Worm (Caenorhabditis elegans) whole organism, L4/young adult: ENCODE measurements around the gene B0294.3.

Source experiments
- W03F9.2 ChIP-seq: fragments of 150-350 bp; optimal IDR thresholded peaks from 2 replicates; lab custom pipeline; 2014; ENCODE audit warnings: missing biosample characterization, missing genetic modification characterization
- dao-5 ChIP-seq: sonication (generic microtip); optimal IDR thresholded peaks from 2 replicates; lab custom pipeline; 2016; ENCODE audit warnings: missing genotype, missing genetic modification characterization, moderate library complexity, missing compliant biosample characterization
- him-1 ChIP-seq: sonication (generic microtip); optimal IDR thresholded peaks from 2 replicates; lab custom pipeline; 2016; ENCODE audit warnings: missing genotype, missing genetic modification reagents, missing genetic modification characterization, missing compliant biosample characterization

ce11 chrX:1890817-1891216 is 1.2 kb upstream of the B0294.3 start:
- TF ChIP-seq him-1 (tag; lab: Kevin White, UChicago) (no peak), dao-5 (no peak), W03F9.2 (no peak)
